Worm (Caenorhabditis elegans) whole organism, young adult: ENCODE measurements around the gene affl-2.
"Not testable (repeated sequence)": the region's sequence is repeated elsewhere in the genome, so short reads cannot be mapped to it uniquely, and the experiment has no call there.

Source experiments
- ama-1 ChIP-seq, 3 experiments: fragments of 150-350 bp in 1 of 3; sonication (generic microtip) in 2 of 3; optimal IDR thresholded peaks; 2 replicates each; lab custom pipeline; 2014 to 2018; ENCODE audit warnings: missing biosample characterization in 2 of 3, missing genetic modification characterization in 2 of 3, missing genetic modification reagents in 2 of 3
- bed-1 ChIP-seq: fragments of 200-800 bp; sonication (Bioruptor generic); IDR thresholded peaks from 2 replicates; pipeline ENCODE4 v1.3.6; 2022; ENCODE audit warnings: missing genetic modification reagents, missing genetic modification characterization, missing compliant biosample characterization
- egl-18 ChIP-seq: fragments of 200-800 bp; sonication (Bioruptor generic); IDR thresholded peaks from 2 replicates; pipeline ENCODE4 v1.3.6; 2022; ENCODE audit warnings: missing genetic modification reagents, missing genetic modification characterization, missing compliant biosample characterization
- fkh-3 ChIP-seq: sonication (generic microtip); optimal IDR thresholded peaks from 2 replicates; lab custom pipeline; 2016; ENCODE audit warnings: mild to moderate bottlenecking, missing genetic modification characterization, missing compliant biosample characterization
- hrde-1 ChIP-seq: sonication (generic microtip); optimal IDR thresholded peaks from 2 replicates; lab custom pipeline; 2016; ENCODE audit warnings: missing genetic modification characterization, mild to moderate bottlenecking, missing compliant biosample characterization, moderate library complexity, missing genotype, missing genetic modification reagents, borderline replicate concordance
- madf-6 ChIP-seq: fragments of 200-800 bp; sonication (Bioruptor generic); IDR thresholded peaks from 2 replicates; pipeline ENCODE4 v1.3.6; 2022; ENCODE audit warnings: missing genetic modification reagents, missing genetic modification characterization, missing compliant biosample characterization
- nfya-2 ChIP-seq: fragments of 200-800 bp; sonication (Bioruptor generic); IDR thresholded peaks from 2 replicates; pipeline ENCODE4 v1.3.6; 2022; ENCODE audit warnings: missing genetic modification reagents, missing genetic modification characterization, missing compliant biosample characterization
- pha-4 ChIP-seq: fragments of 150-350 bp; sonication (generic microtip); optimal IDR thresholded peaks from 2 replicates; lab custom pipeline; 2014; ENCODE audit warnings: missing biosample characterization, missing genetic modification reagents, missing genetic modification characterization

ce11 chrIII:415331-415775 lies 19.3 kb upstream of the affl-2 start:
- TF ChIP-seq hrde-1 (tag; lab: Kevin White, UChicago); pha-4 (tag; lab: Kevin White, UChicago); fkh-3 (tag; lab: Kevin White, UChicago); madf-6 (GFP tag; lab: Robert Waterston, UW); ama-1 (optimal IDR thresholded peaks at IDR 0.05; lab: Kevin White, UChicago); ama-1 (GFP tag; optimal IDR thresholded peaks at IDR 0.05; lab: Kevin White, UChicago); egl-18 (GFP tag; lab: Robert Waterston, UW): not testable (repeated sequence)
- TF ChIP-seq nfya-2 (GFP tag; lab: Robert Waterston, UW) (0 out of 2 replicates have a peak, but pooled peaks have one; percentile 48), bed-1 (peak; percentile 78; the same call in 1 of the 2 replicates)
